Fruit fly (Drosophila melanogaster) whole organism, prepupa: ENCODE results near the gene ebd2.

Source experiments
- CG10669 ChIP-seq: fragments of 200-800 bp; sonication (Bioruptor generic); optimal IDR thresholded peaks from 3 replicates; lab custom pipeline; 2018; ENCODE audit warnings: missing biosample characterization, mild to moderate bottlenecking, missing genetic modification characterization, moderate library complexity
- CG15336 ChIP-seq: fragments of 200-800 bp; sonication (Bioruptor generic); IDR thresholded peaks from 2 replicates; pipeline ENCODE4 v1.3.6; 2022; ENCODE audit warnings: missing biosample characterization, missing genetic modification characterization
- CG1621 ChIP-seq: fragments of 200-800 bp; sonication (Bioruptor generic); optimal IDR thresholded peaks from 3 replicates; lab custom pipeline; 2018; ENCODE audit warnings: missing biosample characterization, mild to moderate bottlenecking, missing genetic modification characterization
- CG16779 ChIP-seq: fragments of 200-800 bp; sonication (Bioruptor generic); optimal IDR thresholded peaks from 3 replicates; lab custom pipeline; 2017; ENCODE audit warnings: missing biosample characterization, mild to moderate bottlenecking, missing genetic modification characterization
- CG3032 ChIP-seq: fragments of 200-800 bp; optimal IDR thresholded peaks from 2 replicates; lab custom pipeline; 2019; ENCODE audit warnings: missing biosample characterization, mild to moderate bottlenecking, missing genetic modification characterization, moderate library complexity
- CG31627 ChIP-seq: fragments of 200-800 bp; sonication (Bioruptor generic); optimal IDR thresholded peaks from 3 replicates; lab custom pipeline; 2016; ENCODE audit warnings: missing biosample characterization, missing genetic modification characterization
- CG34406 ChIP-seq: fragments of 200-800 bp; sonication (Bioruptor generic); optimal IDR thresholded peaks from 3 replicates; lab custom pipeline; 2016; ENCODE audit warnings: missing biosample characterization, missing genetic modification characterization
- CG3919 ChIP-seq: fragments of 200-800 bp; sonication (Bioruptor generic); optimal IDR thresholded peaks from 3 replicates; lab custom pipeline; 2016; ENCODE audit warnings: missing biosample characterization, missing genetic modification characterization
- CG6163 ChIP-seq: fragments of 200-800 bp; sonication (Bioruptor generic); IDR thresholded peaks from 3 replicates; pipeline ENCODE4 v1.3.6; 2022; ENCODE audit warnings: missing biosample characterization, missing genetic modification characterization
- CG6792 ChIP-seq: fragments of 200-800 bp; sonication (Bioruptor generic); optimal IDR thresholded peaks from 3 replicates; lab custom pipeline; 2016; ENCODE audit warnings: missing biosample characterization, missing genetic modification characterization
- CG6854 ChIP-seq: fragments of 200-800 bp; sonication (Bioruptor generic); optimal IDR thresholded peaks from 2 replicates; lab custom pipeline; 2017; ENCODE audit warnings: missing biosample characterization, mild to moderate bottlenecking, missing genetic modification characterization
- CG8319 ChIP-seq: fragments of 200-800 bp; sonication (Bioruptor generic); optimal IDR thresholded peaks from 3 replicates; lab custom pipeline; 2016; ENCODE audit warnings: missing biosample characterization, missing genetic modification characterization
- CG8632 ChIP-seq: fragments of 200-800 bp; sonication (Bioruptor generic); optimal IDR thresholded peaks from 3 replicates; lab custom pipeline; 2016; ENCODE audit warnings: missing biosample characterization, missing genetic modification characterization
- Eip78C ChIP-seq: fragments of 200-800 bp; sonication (Bioruptor generic); peaks from one replicate; lab custom pipeline; 2016; ENCODE audit warnings: missing biosample characterization, missing genetic modification characterization
- Eip93F ChIP-seq: fragments of 200-800 bp; sonication (Bioruptor generic); optimal IDR thresholded peaks from 2 replicates; lab custom pipeline; 2016; ENCODE audit warnings: missing biosample characterization, mild to moderate bottlenecking, missing genetic modification characterization
- Ets21C ChIP-seq: fragments of 200-800 bp; sonication (Bioruptor generic); optimal IDR thresholded peaks from 3 replicates; lab custom pipeline; 2016; ENCODE audit warnings: missing biosample characterization, missing genetic modification characterization
- Ets96B ChIP-seq: fragments of 200-800 bp; optimal IDR thresholded peaks from 2 replicates; lab custom pipeline; 2019; ENCODE audit warnings: missing biosample characterization, mild to moderate bottlenecking, missing genetic modification characterization, moderate library complexity
- Hr38 ChIP-seq: sonication (Bioruptor generic); optimal IDR thresholded peaks from 2 replicates; lab custom pipeline; 2016; ENCODE audit warnings: missing biosample characterization, missing genetic modification characterization
- Hr39 ChIP-seq: fragments of 200-800 bp; sonication (Bioruptor generic); optimal IDR thresholded peaks from 2 replicates; lab custom pipeline; 2016; ENCODE audit warnings: missing biosample characterization, missing genetic modification characterization
- Lpt ChIP-seq: fragments of 200-800 bp; sonication (Bioruptor generic); optimal IDR thresholded peaks from 3 replicates; lab custom pipeline; 2016; ENCODE audit warnings: missing biosample characterization, missing genetic modification characterization
- Met ChIP-seq: fragments of 200-800 bp; sonication (Bioruptor generic); optimal IDR thresholded peaks from 3 replicates; lab custom pipeline; 2016; ENCODE audit warnings: missing biosample characterization, missing genetic modification characterization
- OdsH ChIP-seq: fragments of 200-800 bp; sonication (Bioruptor generic); optimal IDR thresholded peaks from 3 replicates; lab custom pipeline; 2016; ENCODE audit warnings: missing biosample characterization, missing genetic modification characterization
- Smox ChIP-seq: fragments of 200-800 bp; sonication (Bioruptor generic); optimal IDR thresholded peaks from 3 replicates; lab custom pipeline; 2016; ENCODE audit warnings: missing biosample characterization, missing genetic modification characterization
- Sox102F ChIP-seq: fragments of 200-800 bp; sonication (Bioruptor generic); optimal IDR thresholded peaks from 2 replicates; lab custom pipeline; 2016; ENCODE audit warnings: missing biosample characterization, mild to moderate bottlenecking, missing genetic modification characterization
- Sox14 ChIP-seq: fragments of 200-800 bp; sonication (Bioruptor generic); optimal IDR thresholded peaks from 3 replicates; lab custom pipeline; 2016; ENCODE audit warnings: missing biosample characterization, missing genetic modification characterization
- Sox15 ChIP-seq: fragments of 200-800 bp; sonication (Bioruptor generic); optimal IDR thresholded peaks from 3 replicates; lab custom pipeline; 2016; ENCODE audit warnings: missing biosample characterization, missing genetic modification characterization
- achi ChIP-seq: fragments of 200-800 bp; sonication (Bioruptor generic); optimal IDR thresholded peaks from 3 replicates; lab custom pipeline; 2016; ENCODE audit warnings: missing biosample characterization, missing genetic modification characterization
- dsx ChIP-seq: fragments of 200-800 bp; optimal IDR thresholded peaks from 3 replicates; lab custom pipeline; 2019; ENCODE audit warnings: missing biosample characterization, mild to moderate bottlenecking, missing genetic modification characterization, moderate library complexity; ENCODE audit not compliant: poor library complexity, severe bottlenecking
- eg ChIP-seq: fragments of 200-800 bp; sonication (Bioruptor generic); IDR thresholded peaks from 3 replicates; pipeline ENCODE4 v1.3.6; 2022; ENCODE audit warnings: missing biosample characterization, missing genetic modification characterization
- esn ChIP-seq: fragments of 200-800 bp; sonication (Bioruptor generic); optimal IDR thresholded peaks from 2 replicates; lab custom pipeline; 2016; ENCODE audit warnings: missing biosample characterization, mild to moderate bottlenecking, missing genetic modification characterization, moderate library complexity
- fd59A ChIP-seq: fragments of 200-800 bp; sonication (Bioruptor generic); optimal IDR thresholded peaks from 2 replicates; lab custom pipeline; 2017; ENCODE audit warnings: missing biosample characterization, mild to moderate bottlenecking, missing genetic modification characterization, missing genetic modification reagents
- fd85E ChIP-seq: fragments of 200-800 bp; sonication (Bioruptor generic); optimal IDR thresholded peaks from 3 replicates; lab custom pipeline; 2016; ENCODE audit warnings: missing biosample characterization, missing genetic modification characterization
- fkh ChIP-seq: fragments of 200-800 bp; sonication (Bioruptor generic); optimal IDR thresholded peaks from 3 replicates; lab custom pipeline; 2017; ENCODE audit warnings: missing biosample characterization, mild to moderate bottlenecking, missing genetic modification characterization, moderate library complexity
- net ChIP-seq: fragments of 200-800 bp; sonication (Bioruptor generic); optimal IDR thresholded peaks from 3 replicates; lab custom pipeline; 2016; ENCODE audit warnings: missing biosample characterization, missing genetic modification characterization
- pdm3 ChIP-seq: fragments of 200-800 bp; sonication (Bioruptor generic); optimal IDR thresholded peaks from 3 replicates; lab custom pipeline; 2016; ENCODE audit warnings: missing biosample characterization, missing genetic modification characterization
- spab ChIP-seq: fragments of 200-800 bp; sonication (Bioruptor generic); optimal IDR thresholded peaks from 2 replicates; lab custom pipeline; 2017; ENCODE audit warnings: missing biosample characterization, mild to moderate bottlenecking, missing genetic modification characterization, missing genetic modification reagents
- ss ChIP-seq, 2 experiments: fragments of 200-800 bp; sonication (Bioruptor generic); optimal IDR thresholded peaks; 2 replicates in 1 of 2; 3 replicates in 1 of 2; lab custom pipeline; 2017 to 2018; ENCODE audit warnings: mild to moderate bottlenecking in 2 of 2, missing biosample characterization in 2 of 2, missing genetic modification characterization in 2 of 2, moderate library complexity in 1 of 2
- svp ChIP-seq: fragments of 200-800 bp; sonication (Bioruptor generic); peaks from one replicate; lab custom pipeline; 2016; ENCODE audit warnings: missing biosample characterization, missing genetic modification characterization
- topi ChIP-seq: fragments of 200-800 bp; sonication (Bioruptor generic); optimal IDR thresholded peaks from 3 replicates; lab custom pipeline; 2016; ENCODE audit warnings: missing biosample characterization, missing genetic modification characterization

ebd2 gene

dm6 chr3L:21389758-21390157 lies 40.7 kb upstream of the ebd2 start:
- no peak for TF ChIP-seq Sox15 (GFP tag; lab: Kevin White, UChicago)
- no peak for TF ChIP-seq fkh (GFP tag; lab: Kevin White, UChicago)
- peak; percentile 26 for TF ChIP-seq Eip78C (GFP tag; lab: Kevin White, UChicago)
- peak; percentile 20 for TF ChIP-seq Hr39 (GFP tag; lab: Kevin White, UChicago)
- no peak for TF ChIP-seq CG16779 (tag; lab: Kevin White, UChicago)
- TF ChIP-seq CG10669 (GFP tag; lab: Kevin White, UChicago), result no peak
- TF ChIP-seq spab, result no peak
- peak; percentile 45 for TF ChIP-seq Sox102F (GFP tag; lab: Kevin White, UChicago)
- no peak for TF ChIP-seq eg
- no peak for TF ChIP-seq fd59A (GFP tag; lab: Kevin White, UChicago)
- TF ChIP-seq svp, result peak; percentile 58
- TF ChIP-seq CG3919 (GFP tag; lab: Kevin White, UChicago), result no peak
- TF ChIP-seq dsx, result no peak
- no peak for TF ChIP-seq OdsH (GFP tag; lab: Kevin White, UChicago)
- TF ChIP-seq Met, result peak; percentile 24
- TF ChIP-seq esn (GFP tag; lab: Kevin White, UChicago), result peak; percentile 0
- TF ChIP-seq net, result no peak
- no peak for TF ChIP-seq topi
- no peak for TF ChIP-seq Sox14
- TF ChIP-seq pdm3, result no peak
- peak; percentile 1 for TF ChIP-seq CG31627
- no peak for TF ChIP-seq Lpt (GFP tag; lab: Kevin White, UChicago)
- TF ChIP-seq ss (GFP tag; optimal IDR thresholded peaks at IDR 0.05; lab: Kevin White, UChicago), result no peak
- no peak; the same call in 2 of the 3 replicates for TF ChIP-seq CG6163 (GFP tag; lab: Robert Waterston, UW)
- no peak for TF ChIP-seq CG6854
- no peak for TF ChIP-seq CG1621
- no peak for TF ChIP-seq fd85E (GFP tag; lab: Kevin White, UChicago)
- TF ChIP-seq CG34406 (GFP tag; lab: Kevin White, UChicago), result peak; percentile 2
- TF ChIP-seq CG15336 (GFP tag; lab: Robert Waterston, UW), result no peak
- TF ChIP-seq CG8632 (GFP tag; lab: Kevin White, UChicago), result no peak
- no peak for TF ChIP-seq Hr38 (GFP tag; lab: Kevin White, UChicago)
- TF ChIP-seq Ets21C (GFP tag; lab: Kevin White, UChicago), result no peak
- no peak for TF ChIP-seq CG6792 (GFP tag; lab: Kevin White, UChicago)

dm6 chr3L:21388824-21389223 lies 39.7 kb upstream of the ebd2 start:
- no peak for TF ChIP-seq CG6792 (GFP tag; lab: Kevin White, UChicago)
- TF ChIP-seq fkh (GFP tag; lab: Kevin White, UChicago), result no peak
- TF ChIP-seq pdm3, result no peak
- no peak for TF ChIP-seq Sox14
- no peak for TF ChIP-seq CG15336 (GFP tag; lab: Robert Waterston, UW)
- TF ChIP-seq achi, result no peak
- TF ChIP-seq CG3032 (tag; lab: Kevin White, UChicago), result no peak
- TF ChIP-seq svp, result no peak
- TF ChIP-seq Sox102F (GFP tag; lab: Kevin White, UChicago), result no peak
- no peak for TF ChIP-seq Ets21C (GFP tag; lab: Kevin White, UChicago)
- no peak for TF ChIP-seq esn (GFP tag; lab: Kevin White, UChicago)
- TF ChIP-seq net, result no peak
- TF ChIP-seq CG34406 (GFP tag; lab: Kevin White, UChicago), result no peak
- TF ChIP-seq Smox (GFP tag; lab: Kevin White, UChicago), result no peak
- no peak for TF ChIP-seq OdsH (GFP tag; lab: Kevin White, UChicago)

DNA sequence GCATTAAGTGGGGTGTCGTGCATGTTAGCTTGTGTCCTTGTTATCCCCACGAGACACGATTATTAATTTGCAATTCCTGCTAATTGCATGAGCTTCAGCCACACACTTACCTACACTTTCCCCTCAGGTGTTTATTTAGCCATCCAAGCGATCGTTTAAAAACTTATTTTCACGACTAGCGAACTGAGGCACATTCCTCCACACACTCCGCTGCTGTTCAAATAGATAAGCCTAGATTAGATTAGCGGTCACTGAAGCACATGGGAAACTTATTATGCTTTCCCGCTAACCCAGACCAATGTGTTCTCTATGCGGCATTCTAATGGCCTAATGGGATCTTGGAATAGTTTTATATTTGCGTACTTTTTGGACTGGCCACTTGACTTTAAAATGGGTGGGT lies 37.8 kb upstream of the ebd2 start:
- TF ChIP-seq Hr38 (GFP tag; lab: Kevin White, UChicago) (no peak), Ets96B (tag; lab: Kevin White, UChicago) (no peak), Eip93F (GFP tag; lab: Kevin White, UChicago) (no peak), fd59A (GFP tag; lab: Kevin White, UChicago) (no peak), fkh (GFP tag; lab: Kevin White, UChicago) (peak; percentile 56), CG8319 (GFP tag; lab: Kevin White, UChicago) (no peak)
